Fruit fly (Drosophila melanogaster): Measurements from ENCODE around the gene CG9514.

- peak; percentile 80 for TF ChIP-seq CG4496 (GFP tag; IDR thresholded peaks at IDR 0.05)
- peak; percentile 16 for TF ChIP-seq CG8301 (tag; optimal IDR thresholded peaks at IDR 0.05)
- peak; percentile 38 for TF ChIP-seq CG9948 (tag; optimal IDR thresholded peaks at IDR 0.05)
- TF ChIP-seq fd96Ca (GFP tag; IDR thresholded peaks at IDR 0.05): peak; percentile 72; the same call in 2 of the 3 replicates
- TF ChIP-seq CG32121 (GFP tag; IDR thresholded peaks at IDR 0.05): peak; percentile 81
- TF ChIP-seq Pif1A (GFP tag; optimal IDR thresholded peaks at IDR 0.05): peak; percentile 51
- peak; percentile 10 for TF ChIP-seq Snoo (tag; optimal IDR thresholded peaks at IDR 0.05)
- TF ChIP-seq CG12605 (GFP tag; IDR thresholded peaks at IDR 0.05): peak; percentile 36
- peak; percentile 33 for TF ChIP-seq CG8159 (tag; optimal IDR thresholded peaks at IDR 0.05)
- no peak for TF ChIP-seq gl (tag; optimal IDR thresholded peaks at IDR 0.05)
- TF ChIP-seq EcR (GFP tag; optimal IDR thresholded peaks at IDR 0.05): no peak
- peak; percentile 77 for TF ChIP-seq Ets98B (GFP tag; IDR thresholded peaks at IDR 0.05)
- TF ChIP-seq D1 (tag; optimal IDR thresholded peaks at IDR 0.05): no peak
- TF ChIP-seq CG15710 (tag; optimal IDR thresholded peaks at IDR 0.05): peak; percentile 60
Observed at dm6 chrX:14839047-14839446, 57.6 kb downstream of the CG9514 start, which contains the start of the genes CG32590 and Flo2.
